Worm (Caenorhabditis elegans): ENCODE data around the gene R144.13.
A peak's percentile ranks its signal among the peaks of the same experiment; 100 is the strongest.

The R144.13 gene

DNA sequence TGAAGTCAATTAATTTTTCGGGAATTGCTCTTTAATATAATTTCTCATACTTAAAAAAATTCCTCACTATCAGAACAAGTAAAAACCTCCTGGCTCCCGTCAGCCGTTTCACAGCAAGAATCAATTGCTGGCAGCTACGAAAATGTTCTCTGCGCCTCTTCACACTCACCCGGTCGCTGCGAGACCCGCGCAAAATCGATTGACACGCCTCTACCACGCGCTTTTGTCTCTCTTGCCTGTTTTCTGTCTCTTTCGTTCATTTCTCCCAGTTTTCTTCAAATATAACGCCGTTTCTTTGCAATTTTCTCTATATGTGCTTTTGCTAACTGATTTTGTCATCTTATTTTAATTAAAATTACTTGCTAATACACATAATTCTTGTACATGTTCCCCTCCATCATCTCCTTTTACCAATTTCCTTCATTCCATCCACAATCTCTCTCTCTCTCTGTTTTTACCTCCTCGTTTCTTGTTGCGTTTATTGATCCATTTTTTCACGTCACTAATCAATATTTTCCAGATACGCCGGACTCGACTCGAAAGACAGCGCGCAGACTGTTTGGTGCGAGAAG is 1.4 kb downstream of the R144.13 start, which contains the start of gene pcf-11 (continued):
- no peak for TF ChIP-seq ZK546.5 (tag; optimal IDR thresholded peaks at IDR 0.05)
- TF ChIP-seq R02D3.7 (tag; optimal IDR thresholded peaks at IDR 0.05), result no peak
- peak; percentile 41 for TF ChIP-seq elt-2 (tag; optimal IDR thresholded peaks at IDR 0.05)
- TF ChIP-seq nhr-67 (tag; optimal IDR thresholded peaks at IDR 0.05), result no peak

DNA sequence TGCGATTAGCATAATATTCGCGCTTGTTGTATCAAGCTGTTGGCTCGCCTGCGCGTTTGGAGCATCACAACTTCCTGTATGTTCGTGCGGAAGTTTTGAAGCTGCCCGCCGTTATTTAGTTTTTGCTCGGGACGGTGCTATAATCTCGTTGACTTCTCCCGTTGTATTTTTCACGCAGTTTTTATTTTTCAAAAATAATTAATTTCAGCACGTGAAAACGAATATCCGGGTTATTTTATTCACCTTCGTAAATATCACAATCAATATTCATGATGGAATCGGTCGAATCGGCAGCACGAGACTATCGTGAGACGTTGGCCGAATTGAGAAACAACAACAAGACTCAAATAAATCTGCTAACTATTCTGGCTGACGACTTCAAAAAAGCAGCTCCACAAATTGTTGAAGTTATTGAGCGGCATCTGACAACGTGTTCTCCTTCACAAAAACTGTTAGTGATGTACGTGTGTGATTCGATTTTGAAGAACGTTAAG is 2.1 kb downstream of the R144.13 start:
- TF ChIP-seq elt-3 (tag; optimal IDR thresholded peaks at IDR 0.05) (no peak), snpc-4 (tag; optimal IDR thresholded peaks at IDR 0.05) (no peak), egl-27 (tag; optimal IDR thresholded peaks at IDR 0.05) (no peak), jun-1 (tag; optimal IDR thresholded peaks at IDR 0.05) (no peak), nhr-25 (tag; optimal IDR thresholded peaks at IDR 0.05) (peak; percentile 68), egl-5 (tag; optimal IDR thresholded peaks at IDR 0.05) (no peak), eor-1 (tag; optimal IDR thresholded peaks at IDR 0.05) (no peak), fos-1 (tag; optimal IDR thresholded peaks at IDR 0.05) (no peak), nhr-77 (tag; optimal IDR thresholded peaks at IDR 0.05) (no peak), nhr-12 (tag; optimal IDR thresholded peaks at IDR 0.05) (no peak), mdl-1 (tag; optimal IDR thresholded peaks at IDR 0.05) (no peak), R02D3.7 (tag; optimal IDR thresholded peaks at IDR 0.05) (no peak), ceh-9 (tag; optimal IDR thresholded peaks at IDR 0.05) (no peak), mml-1 (tag; optimal IDR thresholded peaks at IDR 0.05) (no peak), fkh-2 (tag; optimal IDR thresholded peaks at IDR 0.05) (no peak), unc-39 (tag; optimal IDR thresholded peaks at IDR 0.05) (no peak), daf-12 (tag; optimal IDR thresholded peaks at IDR 0.05) (no peak), unc-62 (GFP tag; optimal IDR thresholded peaks at IDR 0.05) (no peak), ceh-16 (tag; optimal IDR thresholded peaks at IDR 0.05) (no peak), ztf-11 (tag; optimal IDR thresholded peaks at IDR 0.05) (no peak), tbx-2 (tag; optimal IDR thresholded peaks at IDR 0.05) (peak; percentile 16), nhr-67 (tag; optimal IDR thresholded peaks at IDR 0.05) (no peak), nhr-28 (tag; optimal IDR thresholded peaks at IDR 0.05) (no peak), lsy-12 (tag; optimal IDR thresholded peaks at IDR 0.05) (peak; percentile 46), ZK546.5 (tag; optimal IDR thresholded peaks at IDR 0.05) (no peak), skn-1 (tag; optimal IDR thresholded peaks at IDR 0.05) (no peak), ama-1 (optimal IDR thresholded peaks at IDR 0.05) (peak; percentile 98), ztf-4 (tag; optimal IDR thresholded peaks at IDR 0.05) (no peak), nhr-11 (tag; optimal IDR thresholded peaks at IDR 0.05) (no peak), nhr-43 (tag; optimal IDR thresholded peaks at IDR 0.05; ENCODE audit: poor library complexity, severe bottlenecking) (peak; percentile 86), lin-39 (tag; optimal IDR thresholded peaks at IDR 0.05) (no peak), elt-2 (tag; optimal IDR thresholded peaks at IDR 0.05) (peak; percentile 30), ceh-82 (tag; optimal IDR thresholded peaks at IDR 0.05) (no peak), nfya-1 (tag; optimal IDR thresholded peaks at IDR 0.05; ENCODE audit: insufficient read depth) (peak; percentile 12), elt-1 (tag; optimal IDR thresholded peaks at IDR 0.05) (no peak), pha-4 (tag; optimal IDR thresholded peaks at IDR 0.05) (peak; percentile 71), lin-15B (tag; optimal IDR thresholded peaks at IDR 0.05) (no peak), nhr-23 (tag; optimal IDR thresholded peaks at IDR 0.05) (peak; percentile 16), fkh-10 (GFP tag; optimal IDR thresholded peaks at IDR 0.05) (no peak), sea-2 (GFP tag; optimal IDR thresholded peaks at IDR 0.05) (no peak), pqm-1 (tag; optimal IDR thresholded peaks at IDR 0.05) (no peak), nhr-76 (tag; optimal IDR thresholded peaks at IDR 0.05) (no peak), ceh-28 (tag; optimal IDR thresholded peaks at IDR 0.05) (no peak), aly-2 (tag; optimal IDR thresholded peaks at IDR 0.05) (no peak), hmg-11 (tag; optimal IDR thresholded peaks at IDR 0.05) (no peak), nhr-237 (tag; optimal IDR thresholded peaks at IDR 0.05) (no peak), zag-1 (tag; optimal IDR thresholded peaks at IDR 0.05) (no peak)
